Fruit fly (Drosophila melanogaster): ENCODE measurements around the gene eya.
A peak's percentile ranks its signal among the peaks of the same experiment; 100 is the strongest.

eya gene

DNA sequence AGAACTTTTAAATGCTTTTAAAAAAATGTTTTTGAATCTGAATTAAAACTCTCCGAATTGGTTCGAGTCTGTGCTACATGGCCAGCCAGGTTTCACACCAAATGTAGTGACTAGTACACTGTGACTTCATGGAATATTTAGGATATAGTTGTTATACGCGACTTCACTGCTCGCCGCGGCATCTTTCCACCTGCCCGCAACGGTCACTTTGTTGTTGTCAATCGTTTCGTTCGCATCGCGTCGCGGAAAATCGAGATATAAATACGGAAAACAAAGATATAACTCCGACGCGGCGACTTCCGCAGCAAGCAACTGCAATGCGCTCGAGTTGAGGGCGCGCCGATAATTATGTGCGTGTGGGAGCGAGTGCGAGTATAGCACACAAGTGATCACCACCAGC is 48.3 kb downstream of the eya start, which contains the start of gene CG31637:
CG31637 (plus strand) TSS at position 200 of the 400 bp plus-strand sequence.
- TF ChIP-seq eg (GFP tag; IDR thresholded peaks at IDR 0.05) (peak; percentile 37; the same call in 1 of the 3 replicates), CG6163 (GFP tag; IDR thresholded peaks at IDR 0.05) (0 out of 3 replicates have a peak, but pooled peaks have one; percentile 12), Sox14 (GFP tag; optimal IDR thresholded peaks at IDR 0.05) (peak; percentile 53), CG8119 (GFP tag; IDR thresholded peaks at IDR 0.05) (peak; percentile 23; the same call in 1 of the 3 replicates), CG6854 (GFP tag; optimal IDR thresholded peaks at IDR 0.05) (peak; percentile 66), CG3032 (tag; optimal IDR thresholded peaks at IDR 0.05) (peak; percentile 18), CG4318 (GFP tag; optimal IDR thresholded peaks at IDR 0.05) (no peak), dsx (GFP tag; optimal IDR thresholded peaks at IDR 0.05; ENCODE audit: poor library complexity, severe bottlenecking) (peak; percentile 6), Eip78C (GFP tag) (peak; percentile 80), CG1621 (tag; optimal IDR thresholded peaks at IDR 0.05) (peak; percentile 71), Gug (GFP tag; IDR thresholded peaks at IDR 0.05) (no peak), Smox (GFP tag; optimal IDR thresholded peaks at IDR 0.05) (no peak), esn (GFP tag; optimal IDR thresholded peaks at IDR 0.05) (peak; percentile 24), CG3919 (GFP tag; optimal IDR thresholded peaks at IDR 0.05) (peak; percentile 28)

DNA sequence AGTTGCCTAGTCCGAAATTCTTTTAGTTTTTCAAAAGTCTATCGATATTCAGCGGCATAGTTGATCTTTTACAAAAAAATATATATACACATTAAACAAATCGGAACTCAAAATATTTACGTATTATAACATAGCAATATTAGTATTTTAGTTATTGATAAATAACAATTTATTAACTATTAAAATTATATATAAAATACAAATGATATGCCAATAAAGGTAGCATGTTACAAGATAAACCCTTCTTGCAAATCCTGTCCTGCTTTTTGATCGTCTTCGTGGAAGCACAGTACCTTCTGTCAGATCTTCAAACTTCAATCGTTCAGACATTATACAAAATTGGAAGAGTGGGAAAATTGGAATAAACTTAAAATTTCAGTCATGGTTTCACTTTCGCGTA is 50.0 kb downstream of the eya start, which contains the start of gene CG9550:
CG9550 (plus strand) TSS at position 301 of the 400 bp plus-strand sequence.
- TF ChIP-seq Hr4 (GFP tag; optimal IDR thresholded peaks at IDR 0.05): no peak
- TF ChIP-seq CG3919 (GFP tag; optimal IDR thresholded peaks at IDR 0.05): no peak
- TF ChIP-seq ss (GFP tag; optimal IDR thresholded peaks at IDR 0.05): no peak
- TF ChIP-seq Smox (GFP tag; optimal IDR thresholded peaks at IDR 0.05): no peak
- no peak for TF ChIP-seq CG11294 (GFP tag; IDR thresholded peaks at IDR 0.05)

DNA sequence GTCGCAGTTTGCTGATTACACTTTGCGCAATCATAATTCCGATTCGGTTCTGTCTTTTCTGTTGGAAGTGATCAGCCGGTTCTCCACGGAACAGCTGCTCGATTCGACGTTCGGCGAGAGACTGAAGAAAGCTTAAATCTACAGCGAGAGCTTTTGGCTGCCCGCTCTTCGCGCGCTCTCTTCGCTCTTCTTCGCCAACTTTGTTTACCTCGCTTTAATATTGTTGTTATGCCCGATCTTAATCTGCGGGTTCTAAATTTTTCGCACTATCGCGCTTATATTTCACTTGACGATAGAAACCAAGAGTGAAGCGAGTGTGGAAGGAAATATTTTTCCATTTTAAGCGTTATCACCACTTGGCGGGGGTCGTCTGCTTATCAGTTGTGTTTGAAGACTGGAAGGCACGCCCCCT is 52.4 kb downstream of the eya start, which contains the start of gene CG9547:
CG9547 (minus strand) TSS at position 128 of the 412 bp plus-strand sequence.
- peak; percentile 80 for TF ChIP-seq fkh (GFP tag; optimal IDR thresholded peaks at IDR 0.05)
- TF ChIP-seq CG6792 (GFP tag; optimal IDR thresholded peaks at IDR 0.05): no peak
- TF ChIP-seq CG1621 (tag; optimal IDR thresholded peaks at IDR 0.05): no peak
- TF ChIP-seq Hr39 (GFP tag; optimal IDR thresholded peaks at IDR 0.05): no peak
- TF ChIP-seq Eip75B (GFP tag; optimal IDR thresholded peaks at IDR 0.05): no peak
- peak; percentile 11 for TF ChIP-seq net (GFP tag; optimal IDR thresholded peaks at IDR 0.05)
- TF ChIP-seq CG6276 (GFP tag; optimal IDR thresholded peaks at IDR 0.05): no peak
- no peak for TF ChIP-seq CG6808 (GFP tag; optimal IDR thresholded peaks at IDR 0.05)
- no peak for TF ChIP-seq CG16779 (tag; optimal IDR thresholded peaks at IDR 0.05)
- TF ChIP-seq fd85E (GFP tag; optimal IDR thresholded peaks at IDR 0.05): no peak
- TF ChIP-seq acj6 (GFP tag; optimal IDR thresholded peaks at IDR 0.05): no peak
- TF ChIP-seq Sox14 (GFP tag; optimal IDR thresholded peaks at IDR 0.05): peak; percentile 14
- TF ChIP-seq CG4318 (GFP tag; optimal IDR thresholded peaks at IDR 0.05): no peak
- TF ChIP-seq spab (GFP tag; optimal IDR thresholded peaks at IDR 0.05): no peak
- TF ChIP-seq CG10631 (GFP tag; optimal IDR thresholded peaks at IDR 0.05): no peak
- no peak for TF ChIP-seq CG34406 (GFP tag; optimal IDR thresholded peaks at IDR 0.05)
- no peak for TF ChIP-seq CG9139 (GFP tag; optimal IDR thresholded peaks at IDR 0.05)
- no peak for TF ChIP-seq Ets96B (tag; optimal IDR thresholded peaks at IDR 0.05)
- TF ChIP-seq Hr4 (GFP tag; optimal IDR thresholded peaks at IDR 0.05): no peak
- no peak for TF ChIP-seq pdm3 (GFP tag; optimal IDR thresholded peaks at IDR 0.05)
- TF ChIP-seq CG32006 (GFP tag; optimal IDR thresholded peaks at IDR 0.05): no peak
- TF ChIP-seq Smox (GFP tag; optimal IDR thresholded peaks at IDR 0.05): no peak
- TF ChIP-seq dsx (GFP tag; optimal IDR thresholded peaks at IDR 0.05; ENCODE audit: poor library complexity, severe bottlenecking): peak; percentile 80
- TF ChIP-seq CG11902 (GFP tag; optimal IDR thresholded peaks at IDR 0.05): no peak
- TF ChIP-seq CG3032 (tag; optimal IDR thresholded peaks at IDR 0.05): no peak
- no peak for TF ChIP-seq achi (GFP tag; optimal IDR thresholded peaks at IDR 0.05)
- no peak for TF ChIP-seq Hr38 (GFP tag; optimal IDR thresholded peaks at IDR 0.05)
- no peak for TF ChIP-seq Eip93F (GFP tag; optimal IDR thresholded peaks at IDR 0.05)
- TF ChIP-seq topi (GFP tag; optimal IDR thresholded peaks at IDR 0.05): no peak
- no peak for TF ChIP-seq ss (GFP tag; optimal IDR thresholded peaks at IDR 0.05)
- no peak for TF ChIP-seq CG8632 (GFP tag; optimal IDR thresholded peaks at IDR 0.05)
- no peak for TF ChIP-seq CG10669 (GFP tag; optimal IDR thresholded peaks at IDR 0.05)
- TF ChIP-seq CG6854 (GFP tag; optimal IDR thresholded peaks at IDR 0.05): peak; percentile 58
- TF ChIP-seq Blimp-1 (GFP tag; optimal IDR thresholded peaks at IDR 0.05): no peak
- no peak for TF ChIP-seq fd59A (GFP tag; optimal IDR thresholded peaks at IDR 0.05)
- TF ChIP-seq Sox15 (GFP tag; optimal IDR thresholded peaks at IDR 0.05): no peak
- TF ChIP-seq CG8319 (GFP tag; optimal IDR thresholded peaks at IDR 0.05): no peak
- TF ChIP-seq CG15336 (GFP tag; IDR thresholded peaks at IDR 0.05): peak; percentile 17; the same call in 1 of the 2 replicates
- no peak for TF ChIP-seq Gug (GFP tag; IDR thresholded peaks at IDR 0.05)
- TF ChIP-seq CG3919 (GFP tag; optimal IDR thresholded peaks at IDR 0.05): peak; percentile 30

All from whole organism, prepupa.